Worm (Caenorhabditis elegans) whole organism, young adult: ENCODE measurements around the gene fis-1.

Source experiments
- C06A6.2 ChIP-seq: fragments of 200-800 bp; sonication (Bioruptor generic); conservative IDR thresholded peaks from 2 replicates; pipeline ENCODE4 v1.3.6; 2022; ENCODE audit warnings: missing genetic modification characterization, missing compliant biosample characterization
- K12H6.12 ChIP-seq: fragments of 200-800 bp; sonication (Bioruptor generic); optimal IDR thresholded peaks from 2 replicates; lab custom pipeline; 2018; ENCODE audit warnings: mild to moderate bottlenecking, missing genetic modification characterization, missing compliant biosample characterization
- Y67H2A.10 ChIP-seq: fragments of 200-800 bp; sonication (Bioruptor generic); conservative IDR thresholded peaks from 2 replicates; pipeline ENCODE4 v1.3.6; 2022; ENCODE audit warnings: missing genetic modification reagents, missing genetic modification characterization, missing compliant biosample characterization
- bed-2 ChIP-seq: fragments of 200-800 bp; sonication (Bioruptor generic); IDR thresholded peaks from 2 replicates; pipeline ENCODE4 v1.3.6; 2022; ENCODE audit warnings: missing genetic modification reagents, missing genetic modification characterization, missing compliant biosample characterization
- ceh-58 ChIP-seq: fragments of 200-800 bp; sonication (Bioruptor generic); IDR thresholded peaks from 2 replicates; pipeline ENCODE4 v1.3.6; 2022; ENCODE audit warnings: missing genetic modification characterization, missing compliant biosample characterization
- fkh-3 ChIP-seq: sonication (generic microtip); optimal IDR thresholded peaks from 2 replicates; lab custom pipeline; 2016; ENCODE audit warnings: mild to moderate bottlenecking, missing genetic modification characterization, missing compliant biosample characterization
- gei-17 ChIP-seq: fragments of 200-800 bp; sonication (Bioruptor generic); optimal IDR thresholded peaks from 2 replicates; lab custom pipeline; 2018; ENCODE audit warnings: mild to moderate bottlenecking, missing genetic modification characterization, missing compliant biosample characterization
- him-1 ChIP-seq: sonication (generic microtip); optimal IDR thresholded peaks from 2 replicates; lab custom pipeline; 2016; ENCODE audit warnings: missing genotype, missing genetic modification reagents, missing genetic modification characterization, missing compliant biosample characterization
- madf-6 ChIP-seq: fragments of 200-800 bp; sonication (Bioruptor generic); IDR thresholded peaks from 2 replicates; pipeline ENCODE4 v1.3.6; 2022; ENCODE audit warnings: missing genetic modification reagents, missing genetic modification characterization, missing compliant biosample characterization
- mes-4 ChIP-seq: sonication (generic microtip); optimal IDR thresholded peaks from 2 replicates; lab custom pipeline; 2016; ENCODE audit warnings: missing genotype, missing genetic modification characterization, missing compliant biosample characterization
- pha-4 ChIP-seq: fragments of 150-350 bp; sonication (generic microtip); optimal IDR thresholded peaks from 2 replicates; lab custom pipeline; 2014; ENCODE audit warnings: missing biosample characterization, missing genetic modification reagents, missing genetic modification characterization
- ztf-22 ChIP-seq: fragments of 200-800 bp; sonication (Bioruptor generic); optimal IDR thresholded peaks from 2 replicates; lab custom pipeline; 2018; ENCODE audit warnings: mild to moderate bottlenecking, missing genetic modification characterization, moderate library complexity, missing compliant biosample characterization
- ztf-28 ChIP-seq: fragments of 200-800 bp; sonication (Bioruptor generic); IDR thresholded peaks from 2 replicates; pipeline ENCODE4 v1.3.6; 2022; ENCODE audit warnings: missing genetic modification reagents, missing genetic modification characterization, missing compliant biosample characterization

ce11 chrII:6742614-6743013, 12.4 kb upstream of the fis-1 start, which contains the start of gene F41G3.6:
- TF ChIP-seq ztf-28 (GFP tag; lab: Robert Waterston, UW): no peak
- no peak for TF ChIP-seq ztf-22
- TF ChIP-seq bed-2 (GFP tag; lab: Robert Waterston, UW): no peak
- TF ChIP-seq K12H6.12 (tag; lab: Kevin White, UChicago): no peak
- TF ChIP-seq ceh-58 (GFP tag; lab: Robert Waterston, UW): no peak
- no peak for TF ChIP-seq pha-4 (tag; lab: Kevin White, UChicago)
- no peak for TF ChIP-seq C06A6.2 (GFP tag; lab: Robert Waterston, UW)
- no peak for TF ChIP-seq mes-4 (tag; lab: Kevin White, UChicago)
- no peak for TF ChIP-seq Y67H2A.10 (GFP tag; lab: Robert Waterston, UW)
- no peak for TF ChIP-seq him-1 (tag; lab: Kevin White, UChicago)
- TF ChIP-seq madf-6: no peak
- TF ChIP-seq fkh-3 (tag; lab: Kevin White, UChicago): no peak
- TF ChIP-seq gei-17 (GFP tag; lab: Kevin White, UChicago): no peak
